Worm (Caenorhabditis elegans) whole organism, mixed stage, embryonic: Measurements from ENCODE around the gene F36H1.12.

Source experiments
- M03D4.4 ChIP-seq: sonication (generic microtip); optimal IDR thresholded peaks from 2 replicates; lab custom pipeline; 2017; ENCODE audit warnings: mild to moderate bottlenecking, missing genetic modification characterization, missing compliant biosample characterization
- bed-3 ChIP-seq: fragments of 200-800 bp; sonication (Bioruptor generic); optimal IDR thresholded peaks from 3 replicates; lab custom pipeline; 2018; ENCODE audit warnings: mild to moderate bottlenecking, missing genetic modification characterization, moderate library complexity, missing compliant biosample characterization
- blmp-1 ChIP-seq: fragments of 150-350 bp; optimal IDR thresholded peaks from 2 replicates; lab custom pipeline; 2014; ENCODE audit warnings: missing biosample characterization, missing genetic modification characterization
- ceh-39 ChIP-seq: fragments of 150-350 bp; optimal IDR thresholded peaks from 2 replicates; lab custom pipeline; 2014; ENCODE audit warnings: missing biosample characterization, missing genetic modification characterization
- ceh-43 ChIP-seq: fragments of 200-800 bp; sonication (Bioruptor generic); optimal IDR thresholded peaks from 2 replicates; lab custom pipeline; 2018; ENCODE audit warnings: mild to moderate bottlenecking, missing genetic modification characterization, moderate library complexity, missing compliant biosample characterization
- ceh-83 ChIP-seq: fragments of 200-800 bp; sonication (Bioruptor generic); optimal IDR thresholded peaks from 2 replicates; lab custom pipeline; 2018; ENCODE audit warnings: mild to moderate bottlenecking, missing genetic modification characterization, missing compliant biosample characterization
- ces-1 ChIP-seq: fragments of 150-350 bp; optimal IDR thresholded peaks from 2 replicates; lab custom pipeline; 2014; ENCODE audit warnings: missing biosample characterization, missing genetic modification reagents, missing genetic modification characterization
- cnd-1 ChIP-seq: fragments of 200-800 bp; sonication (Bioruptor generic); optimal IDR thresholded peaks from 2 replicates; lab custom pipeline; 2018; ENCODE audit warnings: mild to moderate bottlenecking, missing genetic modification characterization, missing compliant biosample characterization
- drap-1 ChIP-seq: fragments of 200-800 bp; sonication (Bioruptor generic); optimal IDR thresholded peaks from 3 replicates; lab custom pipeline; 2018; ENCODE audit warnings: mild to moderate bottlenecking, missing genetic modification characterization, missing compliant biosample characterization
- elt-1 ChIP-seq: sonication (generic microtip); optimal IDR thresholded peaks from 2 replicates; lab custom pipeline; 2017; ENCODE audit warnings: missing genetic modification characterization, mild to moderate bottlenecking, missing compliant biosample characterization, antibody characterized with exemption, moderate library complexity, borderline replicate concordance; ENCODE audit not compliant: insufficient read depth
- elt-3 ChIP-seq: fragments of 150-350 bp; optimal IDR thresholded peaks from 2 replicates; lab custom pipeline; 2014; ENCODE audit warnings: missing biosample characterization, missing genetic modification characterization
- flh-1 ChIP-seq: fragments of 200-800 bp; sonication (Bioruptor generic); optimal IDR thresholded peaks from 2 replicates; lab custom pipeline; 2018; ENCODE audit warnings: mild to moderate bottlenecking, missing genetic modification characterization, moderate library complexity, missing compliant biosample characterization
- ham-2 ChIP-seq: fragments of 200-800 bp; sonication (Bioruptor generic); optimal IDR thresholded peaks from 2 replicates; lab custom pipeline; 2018; ENCODE audit warnings: mild to moderate bottlenecking, missing genetic modification characterization, missing compliant biosample characterization
- hlh-1 ChIP-seq: fragments of 150-350 bp; optimal IDR thresholded peaks from 2 replicates; lab custom pipeline; 2014; ENCODE audit warnings: missing biosample characterization, missing genetic modification reagents, missing genetic modification characterization
- lin-13 ChIP-seq: fragments of 150-350 bp; optimal IDR thresholded peaks from 2 replicates; lab custom pipeline; 2014; ENCODE audit warnings: missing biosample characterization, missing genetic modification characterization
- lin-32 ChIP-seq: fragments of 200-800 bp; sonication (Bioruptor generic); optimal IDR thresholded peaks from 2 replicates; lab custom pipeline; 2018; ENCODE audit warnings: mild to moderate bottlenecking, missing genetic modification characterization, missing compliant biosample characterization
- lsy-2 ChIP-seq: fragments of 150-350 bp; optimal IDR thresholded peaks from 2 replicates; lab custom pipeline; 2014; ENCODE audit warnings: missing biosample characterization, missing genetic modification characterization
- mab-5 ChIP-seq: fragments of 150-350 bp; optimal IDR thresholded peaks from 2 replicates; lab custom pipeline; 2014; ENCODE audit warnings: missing biosample characterization, missing genetic modification characterization
- mep-1 ChIP-seq: fragments of 150-350 bp; optimal IDR thresholded peaks from 2 replicates; lab custom pipeline; 2017; ENCODE audit warnings: missing biosample characterization, missing genetic modification reagents, missing genetic modification characterization, inconsistent platforms
- mls-2 ChIP-seq: sonication (generic microtip); optimal IDR thresholded peaks from 2 replicates; lab custom pipeline; 2016; ENCODE audit warnings: mild to moderate bottlenecking, missing genetic modification characterization, moderate library complexity, missing compliant biosample characterization
- nhr-12 ChIP-seq: fragments of 150-350 bp; optimal IDR thresholded peaks from 2 replicates; lab custom pipeline; 2014; ENCODE audit warnings: missing biosample characterization, missing genetic modification characterization
- nhr-2 ChIP-seq: fragments of 150-350 bp; optimal IDR thresholded peaks from 2 replicates; lab custom pipeline; 2014; ENCODE audit warnings: missing biosample characterization, missing genetic modification characterization
- nhr-237 ChIP-seq: fragments of 150-350 bp; optimal IDR thresholded peaks from 2 replicates; lab custom pipeline; 2014; ENCODE audit warnings: missing biosample characterization, missing genetic modification characterization
- nhr-28 ChIP-seq: fragments of 150-350 bp; optimal IDR thresholded peaks from 2 replicates; lab custom pipeline; 2014; ENCODE audit warnings: missing biosample characterization, missing genetic modification characterization
- nhr-76 ChIP-seq: sonication (generic microtip); optimal IDR thresholded peaks from 2 replicates; lab custom pipeline; 2017; ENCODE audit warnings: missing biosample characterization, missing genetic modification characterization
- pha-4 ChIP-seq: fragments of 150-350 bp; optimal IDR thresholded peaks from 2 replicates; lab custom pipeline; 2018; ENCODE audit warnings: missing biosample characterization, missing genetic modification reagents, missing genetic modification characterization
- sem-2 ChIP-seq: fragments of 200-800 bp; sonication (Bioruptor generic); optimal IDR thresholded peaks from 2 replicates; lab custom pipeline; 2018; ENCODE audit warnings: mild to moderate bottlenecking, missing genetic modification characterization, missing compliant biosample characterization
- snpc-4 ChIP-seq: fragments of 150-350 bp; optimal IDR thresholded peaks from 2 replicates; lab custom pipeline; 2014; ENCODE audit warnings: missing biosample characterization, missing genetic modification characterization
- sptf-1 ChIP-seq: sonication (generic microtip); optimal IDR thresholded peaks from 2 replicates; lab custom pipeline; 2017; ENCODE audit warnings: mild to moderate bottlenecking, missing genetic modification characterization, moderate library complexity, missing compliant biosample characterization
- tbx-8 ChIP-seq: fragments of 200-800 bp; sonication (Bioruptor generic); optimal IDR thresholded peaks from 2 replicates; lab custom pipeline; 2018; ENCODE audit warnings: mild to moderate bottlenecking, missing genetic modification characterization, moderate library complexity, missing compliant biosample characterization
- unc-120 ChIP-seq: sonication (generic microtip); optimal IDR thresholded peaks from 2 replicates; lab custom pipeline; 2017; ENCODE audit warnings: missing genetic modification characterization, missing compliant biosample characterization; ENCODE audit not compliant: poor library complexity, severe bottlenecking
- unc-39 ChIP-seq: fragments of 150-350 bp; optimal IDR thresholded peaks from 2 replicates; lab custom pipeline; 2014; ENCODE audit warnings: missing biosample characterization, missing genetic modification characterization
- unc-62 ChIP-seq: fragments of 150-350 bp; optimal IDR thresholded peaks from 2 replicates; lab custom pipeline; 2014; ENCODE audit warnings: missing biosample characterization, missing genetic modification reagents, missing genetic modification characterization
- zip-8 ChIP-seq: fragments of 150-350 bp; optimal IDR thresholded peaks from 2 replicates; lab custom pipeline; 2014; ENCODE audit warnings: missing biosample characterization, missing genetic modification characterization
- ztf-11 ChIP-seq: fragments of 150-350 bp; optimal IDR thresholded peaks from 2 replicates; lab custom pipeline; 2014; ENCODE audit warnings: missing biosample characterization, missing genetic modification characterization

Gene F36H1.12

ce11 chrIV:11025941-11026340 is 27.6 kb downstream of the F36H1.12 start:
- peak; percentile 98 for TF ChIP-seq tbx-8 (GFP tag; lab: Kevin White, UChicago)
- TF ChIP-seq pha-4 (tag; lab: Kevin White, UChicago) = peak; percentile 93
- TF ChIP-seq nhr-12 (tag; lab: Kevin White, UChicago) = peak; percentile 97
- TF ChIP-seq unc-120 (tag; lab: Kevin White, UChicago) = peak; percentile 99
- TF ChIP-seq lin-13 (tag; lab: Kevin White, UChicago) = peak; percentile 91
- TF ChIP-seq ham-2 (GFP tag; lab: Kevin White, UChicago) = peak; percentile 95
- TF ChIP-seq unc-39 (tag; lab: Kevin White, UChicago) = peak; percentile 88
- peak; percentile 100 for TF ChIP-seq ceh-83 (GFP tag; lab: Kevin White, UChicago)
- peak; percentile 76 for TF ChIP-seq mab-5
- TF ChIP-seq ces-1 (GFP tag; lab: Kevin White, UChicago) = peak; percentile 58
- TF ChIP-seq ztf-11 (tag; lab: Kevin White, UChicago) = peak; percentile 93
- TF ChIP-seq nhr-28 (tag; lab: Kevin White, UChicago) = peak; percentile 84
- peak; percentile 95 for TF ChIP-seq bed-3
- TF ChIP-seq mls-2 (tag; lab: Kevin White, UChicago) = peak; percentile 100
- peak; percentile 87 for TF ChIP-seq nhr-2
- TF ChIP-seq M03D4.4 (tag; lab: Kevin White, UChicago) = peak; percentile 99
- peak; percentile 5 for TF ChIP-seq elt-3
- TF ChIP-seq snpc-4 (tag; lab: Kevin White, UChicago) = no peak
- peak; percentile 99 for TF ChIP-seq cnd-1 (tag; lab: Kevin White, UChicago)
- TF ChIP-seq drap-1 = peak; percentile 99
- TF ChIP-seq unc-62 = peak; percentile 88
- peak; percentile 48 for TF ChIP-seq lsy-2
- peak; percentile 96 for TF ChIP-seq ceh-43 (GFP tag; lab: Kevin White, UChicago)
- no peak for TF ChIP-seq blmp-1 (tag; lab: Kevin White, UChicago)
- peak; percentile 79 for TF ChIP-seq hlh-1 (tag; lab: Kevin White, UChicago)
- TF ChIP-seq nhr-76 = peak; percentile 76
- TF ChIP-seq lin-32 (GFP tag; lab: Kevin White, UChicago) = peak; percentile 98
- peak; percentile 2 for TF ChIP-seq elt-1 (tag; lab: Kevin White, UChicago)
- TF ChIP-seq ceh-39 (tag; lab: Kevin White, UChicago) = peak; percentile 89
- peak; percentile 96 for TF ChIP-seq mep-1
- TF ChIP-seq sptf-1 (tag; lab: Kevin White, UChicago) = peak; percentile 99
- peak; percentile 98 for TF ChIP-seq sem-2
- peak; percentile 95 for TF ChIP-seq flh-1 (GFP tag; lab: Kevin White, UChicago)
- no peak for TF ChIP-seq nhr-237
- TF ChIP-seq zip-8 = no peak

ce11 chrIV:11022303-11022702 is 31.2 kb downstream of the F36H1.12 start, which contains the start of gene alh-3:
alh-3 (plus strand) TSS chrIV:11022603.
- TF ChIP-seq zip-8 (no peak), nhr-76 (no peak), unc-62 (no peak), nhr-2 (no peak), tbx-8 (GFP tag; lab: Kevin White, UChicago) (no peak), ceh-83 (GFP tag; lab: Kevin White, UChicago) (no peak), M03D4.4 (tag; lab: Kevin White, UChicago) (no peak), nhr-12 (tag; lab: Kevin White, UChicago) (no peak), drap-1 (no peak)

ce11 chrIV:11021512-11022268 is 31.8 kb downstream of the F36H1.12 start, which contains the start of gene mogs-1:
mogs-1 (minus strand) TSS chrIV:11021928.
- TF ChIP-seq hlh-1 (tag; lab: Kevin White, UChicago) (no peak), elt-1 (tag; lab: Kevin White, UChicago) (peak; percentile 47)
- TF ChIP-seq, all 35 proteins: peak for 1
